Worm (Caenorhabditis elegans) whole organism, L1 larva: Measurements from ENCODE around the gene C43D7.8.

Experiments used
- egl-13 ChIP-seq: sonication (generic microtip); optimal IDR thresholded peaks from 2 replicates; lab custom pipeline; 2016; ENCODE audit warnings: missing genotype, missing genetic modification reagents, missing genetic modification characterization, missing compliant biosample characterization
- elt-2 ChIP-seq: sonication (generic microtip); optimal IDR thresholded peaks from 2 replicates; lab custom pipeline; 2016; ENCODE audit warnings: missing genetic modification characterization, mild to moderate bottlenecking, inconsistent platforms, missing compliant biosample characterization, missing genetic modification reagents
- hpl-2 ChIP-seq: fragments of 150-350 bp; optimal IDR thresholded peaks from 2 replicates; lab custom pipeline; 2014; ENCODE audit warnings: missing biosample characterization, missing genetic modification reagents, missing genetic modification characterization
- nhr-11 ChIP-seq: fragments of 150-350 bp; optimal IDR thresholded peaks from 2 replicates; lab custom pipeline; 2014; ENCODE audit warnings: missing biosample characterization, missing genetic modification characterization
- nhr-12 ChIP-seq: sonication (generic microtip); optimal IDR thresholded peaks from 2 replicates; lab custom pipeline; 2017; ENCODE audit warnings: missing biosample characterization, missing genetic modification characterization
- pqm-1 ChIP-seq: sonication (generic microtip); optimal IDR thresholded peaks from 3 replicates; lab custom pipeline; 2017; ENCODE audit warnings: missing biosample characterization, missing genetic modification characterization
- rnt-1 ChIP-seq: sonication (generic microtip); optimal IDR thresholded peaks from 2 replicates; lab custom pipeline; 2016; ENCODE audit warnings: mild to moderate bottlenecking, missing genetic modification characterization, moderate library complexity, missing compliant biosample characterization
- ztf-11 ChIP-seq, 2 experiments: sonication (generic microtip); optimal IDR thresholded peaks; 2 replicates each; lab custom pipeline; 2016 to 2017; ENCODE audit warnings: missing genetic modification characterization in 2 of 2, missing biosample characterization in 1 of 2, missing compliant biosample characterization in 1 of 2

ce11 chrV:19260686-19261085 lies 50.6 kb downstream of the C43D7.8 start:
- TF ChIP-seq hpl-2 (no peak), rnt-1 (no peak), ztf-11 (tag; optimal IDR thresholded peaks at IDR 0.05; lab: Kevin White, UChicago) (no peak), elt-2 (no peak), pqm-1 (tag; lab: Kevin White, UChicago) (no peak), nhr-12 (tag; lab: Kevin White, UChicago) (no peak), egl-13 (no peak), nhr-11 (no peak)
